Worm (Caenorhabditis elegans): Measurements from ENCODE around the gene alg-4.

ce11 chrIII:9926650-9927049 lies 35.4 kb upstream of the alg-4 start, which contains the start of gene ttr-3:
- TF ChIP-seq skn-1 (tag; optimal IDR thresholded peaks at IDR 0.05): no peak
- TF ChIP-seq ceh-82 (tag; optimal IDR thresholded peaks at IDR 0.05): no peak
- TF ChIP-seq ztf-4 (tag; optimal IDR thresholded peaks at IDR 0.05): no peak
- no peak for TF ChIP-seq lin-39 (tag; optimal IDR thresholded peaks at IDR 0.05)
- no peak for TF ChIP-seq snpc-4 (tag; optimal IDR thresholded peaks at IDR 0.05)
- TF ChIP-seq nhr-129 (tag; optimal IDR thresholded peaks at IDR 0.05): no peak
- TF ChIP-seq aly-2 (tag; optimal IDR thresholded peaks at IDR 0.05): no peak
- no peak for TF ChIP-seq elt-1 (tag; optimal IDR thresholded peaks at IDR 0.05)
- TF ChIP-seq ZK546.5 (tag; optimal IDR thresholded peaks at IDR 0.05): no peak
- no peak for TF ChIP-seq lin-13 (GFP tag; optimal IDR thresholded peaks at IDR 0.05)
- no peak for TF ChIP-seq elt-3 (tag; optimal IDR thresholded peaks at IDR 0.05)
- no peak for TF ChIP-seq egl-27 (tag; optimal IDR thresholded peaks at IDR 0.05)
- no peak for TF ChIP-seq ztf-11 (tag; optimal IDR thresholded peaks at IDR 0.05)
- no peak for TF ChIP-seq nhr-6 (tag; optimal IDR thresholded peaks at IDR 0.05)
